Worm (Caenorhabditis elegans): ENCODE results near the gene clec-184.
A peak's percentile ranks its signal among the peaks of the same experiment; 100 is the strongest.

Gene clec-184

ce11 chrIV:12396645-12397258 lies 35.7 kb upstream of the clec-184 start:
- TF ChIP-seq zip-8 (tag; optimal IDR thresholded peaks at IDR 0.05) (no peak), lin-32 (GFP tag; optimal IDR thresholded peaks at IDR 0.05) (no peak), nhr-237 (tag; optimal IDR thresholded peaks at IDR 0.05) (no peak), lsy-2 (tag; optimal IDR thresholded peaks at IDR 0.05) (no peak), unc-120 (tag; optimal IDR thresholded peaks at IDR 0.05; ENCODE audit: poor library complexity, severe bottlenecking) (no peak), mep-1 (tag; optimal IDR thresholded peaks at IDR 0.05) (no peak), ztf-11 (tag; optimal IDR thresholded peaks at IDR 0.05) (no peak), ceh-43 (GFP tag; optimal IDR thresholded peaks at IDR 0.05) (no peak), unc-39 (tag; optimal IDR thresholded peaks at IDR 0.05) (no peak), nhr-12 (tag; optimal IDR thresholded peaks at IDR 0.05) (no peak), mls-2 (tag; optimal IDR thresholded peaks at IDR 0.05) (no peak), snpc-4 (tag; optimal IDR thresholded peaks at IDR 0.05) (no peak), drap-1 (GFP tag; optimal IDR thresholded peaks at IDR 0.05) (no peak), unc-62 (GFP tag; optimal IDR thresholded peaks at IDR 0.05) (no peak), pha-4 (tag; optimal IDR thresholded peaks at IDR 0.05) (no peak), blmp-1 (tag; optimal IDR thresholded peaks at IDR 0.05) (peak; percentile 74), sem-2 (GFP tag; optimal IDR thresholded peaks at IDR 0.05) (no peak), flh-1 (GFP tag; optimal IDR thresholded peaks at IDR 0.05) (no peak), elt-3 (tag; optimal IDR thresholded peaks at IDR 0.05) (peak; percentile 5), ham-2 (GFP tag; optimal IDR thresholded peaks at IDR 0.05) (peak; percentile 50), sptf-1 (tag; optimal IDR thresholded peaks at IDR 0.05) (no peak), M03D4.4 (tag; optimal IDR thresholded peaks at IDR 0.05) (no peak), nhr-76 (tag; optimal IDR thresholded peaks at IDR 0.05) (no peak)

- TF ChIP-seq unc-62 (GFP tag; optimal IDR thresholded peaks at IDR 0.05) (no peak), nhr-28 (tag; optimal IDR thresholded peaks at IDR 0.05) (no peak), ceh-39 (tag; optimal IDR thresholded peaks at IDR 0.05) (no peak), nhr-12 (tag; optimal IDR thresholded peaks at IDR 0.05) (no peak), unc-39 (tag; optimal IDR thresholded peaks at IDR 0.05) (no peak), M03D4.4 (tag; optimal IDR thresholded peaks at IDR 0.05) (no peak), tbx-8 (GFP tag; optimal IDR thresholded peaks at IDR 0.05) (no peak), blmp-1 (tag; optimal IDR thresholded peaks at IDR 0.05) (no peak)
Observed at ce11 chrIV:12398437-12398836, 34.0 kb upstream of the clec-184 start, which contains the start of gene acs-20. acs-20 (minus strand) TSS chrIV:12398706.

ce11 chrIV:12399983-12400382 lies 32.5 kb upstream of the clec-184 start:
- no peak for TF ChIP-seq nhr-237 (tag; optimal IDR thresholded peaks at IDR 0.05)
- no peak for TF ChIP-seq unc-62 (GFP tag; optimal IDR thresholded peaks at IDR 0.05)
- no peak for TF ChIP-seq ceh-43 (GFP tag; optimal IDR thresholded peaks at IDR 0.05)
- no peak for TF ChIP-seq nhr-12 (tag; optimal IDR thresholded peaks at IDR 0.05)
- TF ChIP-seq snpc-4 (tag; optimal IDR thresholded peaks at IDR 0.05): no peak
- TF ChIP-seq ces-1 (GFP tag; optimal IDR thresholded peaks at IDR 0.05): no peak
- TF ChIP-seq lin-32 (GFP tag; optimal IDR thresholded peaks at IDR 0.05): no peak
- no peak for TF ChIP-seq ceh-39 (tag; optimal IDR thresholded peaks at IDR 0.05)
- TF ChIP-seq elt-1 (tag; optimal IDR thresholded peaks at IDR 0.05; ENCODE audit: borderline replicate concordance, insufficient read depth): no peak
- no peak for TF ChIP-seq unc-120 (tag; optimal IDR thresholded peaks at IDR 0.05; ENCODE audit: poor library complexity, severe bottlenecking)
- no peak for TF ChIP-seq zip-8 (tag; optimal IDR thresholded peaks at IDR 0.05)
- TF ChIP-seq elt-3 (tag; optimal IDR thresholded peaks at IDR 0.05): no peak
- TF ChIP-seq lin-13 (tag; optimal IDR thresholded peaks at IDR 0.05): no peak

- TF ChIP-seq ham-2 (GFP tag; optimal IDR thresholded peaks at IDR 0.05) (peak; percentile 82), elt-3 (tag; optimal IDR thresholded peaks at IDR 0.05) (peak; percentile 45), ces-1 (GFP tag; optimal IDR thresholded peaks at IDR 0.05) (no peak)
Observed at ce11 chrIV:12403440-12403839, 29.0 kb upstream of the clec-184 start.

- TF ChIP-seq nhr-2 (tag; optimal IDR thresholded peaks at IDR 0.05) (no peak), nhr-237 (tag; optimal IDR thresholded peaks at IDR 0.05) (peak; percentile 91), snpc-4 (tag; optimal IDR thresholded peaks at IDR 0.05) (no peak), cnd-1 (tag; optimal IDR thresholded peaks at IDR 0.05) (no peak), nhr-12 (tag; optimal IDR thresholded peaks at IDR 0.05) (no peak), ham-2 (GFP tag; optimal IDR thresholded peaks at IDR 0.05) (no peak), elt-3 (tag; optimal IDR thresholded peaks at IDR 0.05) (no peak), tbx-8 (GFP tag; optimal IDR thresholded peaks at IDR 0.05) (no peak), lin-32 (GFP tag; optimal IDR thresholded peaks at IDR 0.05) (no peak), nhr-76 (tag; optimal IDR thresholded peaks at IDR 0.05) (no peak), ceh-83 (GFP tag; optimal IDR thresholded peaks at IDR 0.05) (no peak), ces-1 (GFP tag; optimal IDR thresholded peaks at IDR 0.05) (peak; percentile 99), elt-1 (tag; optimal IDR thresholded peaks at IDR 0.05; ENCODE audit: borderline replicate concordance, insufficient read depth) (no peak), unc-62 (GFP tag; optimal IDR thresholded peaks at IDR 0.05) (no peak), sem-2 (GFP tag; optimal IDR thresholded peaks at IDR 0.05) (no peak), lsy-2 (tag; optimal IDR thresholded peaks at IDR 0.05) (peak; percentile 84), hlh-1 (tag; optimal IDR thresholded peaks at IDR 0.05) (peak; percentile 48), sptf-1 (tag; optimal IDR thresholded peaks at IDR 0.05) (peak; percentile 33), drap-1 (GFP tag; optimal IDR thresholded peaks at IDR 0.05) (peak; percentile 49), mep-1 (tag; optimal IDR thresholded peaks at IDR 0.05) (peak; percentile 97), bed-3 (GFP tag; optimal IDR thresholded peaks at IDR 0.05) (no peak), zip-8 (tag; optimal IDR thresholded peaks at IDR 0.05) (no peak), pha-4 (tag; optimal IDR thresholded peaks at IDR 0.05) (peak; percentile 84), ceh-39 (tag; optimal IDR thresholded peaks at IDR 0.05) (peak; percentile 54), mab-5 (tag; optimal IDR thresholded peaks at IDR 0.05) (no peak), blmp-1 (tag; optimal IDR thresholded peaks at IDR 0.05) (no peak), unc-120 (tag; optimal IDR thresholded peaks at IDR 0.05; ENCODE audit: poor library complexity, severe bottlenecking) (no peak), nhr-28 (tag; optimal IDR thresholded peaks at IDR 0.05) (no peak), ztf-11 (tag; optimal IDR thresholded peaks at IDR 0.05) (no peak), unc-39 (tag; optimal IDR thresholded peaks at IDR 0.05) (no peak), lin-13 (tag; optimal IDR thresholded peaks at IDR 0.05) (peak; percentile 77), mls-2 (tag; optimal IDR thresholded peaks at IDR 0.05) (peak; percentile 0), M03D4.4 (tag; optimal IDR thresholded peaks at IDR 0.05) (no peak), flh-1 (GFP tag; optimal IDR thresholded peaks at IDR 0.05) (no peak)
Observed at ce11 chrIV:12404137-12404536, 28.3 kb upstream of the clec-184 start, which contains the start of gene gex-3. gex-3 (plus strand) TSS chrIV:12404431.

Measured in whole organism, mixed stage, embryonic.